Worm (Caenorhabditis elegans): Measurements from ENCODE around the gene pod-2.

DNA sequence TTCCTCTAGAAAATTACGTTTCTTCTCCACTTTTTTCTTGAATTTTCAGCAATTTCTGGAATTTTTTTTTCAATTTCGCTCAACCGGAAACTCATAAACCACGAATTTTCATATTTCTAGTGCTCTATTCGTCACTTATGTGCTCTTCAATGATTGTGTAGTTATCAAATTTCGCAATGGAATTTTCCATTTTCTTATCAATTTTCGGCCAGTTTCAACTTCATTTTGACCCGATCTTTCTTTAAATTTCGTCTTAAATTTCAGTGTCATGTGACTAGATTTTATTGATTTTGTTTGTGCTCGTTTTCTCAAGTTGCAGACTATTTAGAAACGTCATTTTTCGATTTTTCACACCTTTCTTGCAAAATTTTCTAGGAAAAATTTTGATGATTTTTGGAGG lies 23.1 kb downstream of the pod-2 start:
- TF ChIP-seq unc-62 (GFP tag; optimal IDR thresholded peaks at IDR 0.05 in 1 of 2) (no peak), unc-62 (tag; optimal IDR thresholded peaks at IDR 0.05) (no peak), set-16 (GFP tag; IDR thresholded peaks at IDR 0.05) (no peak), snpc-4 (tag; optimal IDR thresholded peaks at IDR 0.05) (no peak), nhr-28 (tag; optimal IDR thresholded peaks at IDR 0.05) (peak; percentile 69), mdl-1 (tag; optimal IDR thresholded peaks at IDR 0.05) (no peak), snpc-1.2 (GFP tag; IDR thresholded peaks at IDR 0.05) (no peak), mxl-3 (GFP tag; optimal IDR thresholded peaks at IDR 0.05) (no peak), nhr-42 (GFP tag; IDR thresholded peaks at IDR 0.05) (no peak), unc-39 (tag; optimal IDR thresholded peaks at IDR 0.05) (no peak), Y5F2A.4 (GFP tag; optimal IDR thresholded peaks at IDR 0.05) (no peak), ztf-11 (tag; optimal IDR thresholded peaks at IDR 0.05) (no peak), lin-13 (GFP tag; optimal IDR thresholded peaks at IDR 0.05) (no peak), mxl-2 (GFP tag; conservative IDR thresholded peaks at IDR 0.05) (no peak)

Measured in whole organism, L4 larva.